Worm (Caenorhabditis elegans) whole organism, L2 larva: ENCODE results near the gene F52G3.1.

Source experiments
- F13H6.1 ChIP-seq: sonication (generic microtip); optimal IDR thresholded peaks from 2 replicates; lab custom pipeline; 2016; ENCODE audit warnings: missing genetic modification characterization, missing compliant biosample characterization
- alr-1 ChIP-seq: fragments of 150-350 bp; optimal IDR thresholded peaks from 2 replicates; lab custom pipeline; 2014; ENCODE audit warnings: missing biosample characterization, missing genetic modification characterization
- aly-2 ChIP-seq: fragments of 150-350 bp; optimal IDR thresholded peaks from 2 replicates; lab custom pipeline; 2014; ENCODE audit warnings: missing biosample characterization, missing genetic modification characterization
- ama-1 ChIP-seq: fragments of 150-350 bp; optimal IDR thresholded peaks from 2 replicates; lab custom pipeline; 2018; ENCODE audit warnings: inconsistent platforms
- elt-1 ChIP-seq: fragments of 150-350 bp; optimal IDR thresholded peaks from 2 replicates; lab custom pipeline; 2014; ENCODE audit warnings: missing biosample characterization, missing genetic modification characterization
- elt-3 ChIP-seq: sonication (generic microtip); optimal IDR thresholded peaks from 2 replicates; lab custom pipeline; 2017; ENCODE audit warnings: missing biosample characterization, missing genetic modification characterization
- fos-1 ChIP-seq: fragments of 150-350 bp; optimal IDR thresholded peaks from 2 replicates; lab custom pipeline; 2014; ENCODE audit warnings: missing biosample characterization, missing genetic modification characterization
- nhr-21 ChIP-seq: fragments of 150-350 bp; optimal IDR thresholded peaks from 2 replicates; lab custom pipeline; 2014; ENCODE audit warnings: missing biosample characterization, missing genetic modification characterization
- nhr-6 ChIP-seq: fragments of 150-350 bp; optimal IDR thresholded peaks from 2 replicates; lab custom pipeline; 2014; ENCODE audit warnings: missing biosample characterization, missing genetic modification characterization
- nhr-77 ChIP-seq: fragments of 150-350 bp; optimal IDR thresholded peaks from 2 replicates; lab custom pipeline; 2014; ENCODE audit warnings: missing biosample characterization, missing genetic modification characterization
- snpc-4 ChIP-seq: fragments of 150-350 bp; optimal IDR thresholded peaks from 2 replicates; lab custom pipeline; 2014; ENCODE audit warnings: missing biosample characterization, missing genetic modification characterization
- zag-1 ChIP-seq: fragments of 150-350 bp; optimal IDR thresholded peaks from 2 replicates; lab custom pipeline; 2014; ENCODE audit warnings: missing biosample characterization, missing genetic modification characterization

ce11 chrX:16929560-16930332 is 33.9 kb upstream of the F52G3.1 start:
- no peak for TF ChIP-seq aly-2
- peak; percentile 89 for TF ChIP-seq zag-1
- TF ChIP-seq nhr-77 (tag; lab: Kevin White, UChicago) = no peak
- TF ChIP-seq F13H6.1 (tag; lab: Kevin White, UChicago) = peak; percentile 99
- no peak for TF ChIP-seq elt-1 (tag; lab: Kevin White, UChicago)
- TF ChIP-seq snpc-4 (tag; lab: Kevin White, UChicago) = peak; percentile 76
- TF ChIP-seq alr-1 (tag; lab: Kevin White, UChicago) = peak; percentile 75
- TF ChIP-seq fos-1 (tag; lab: Kevin White, UChicago) = peak; percentile 96
- peak; percentile 95 for TF ChIP-seq nhr-6 (tag; lab: Kevin White, UChicago)
- peak; percentile 100 for TF ChIP-seq ama-1 (lab: Kevin White, UChicago)
- TF ChIP-seq elt-3 = no peak
- peak; percentile 98 for TF ChIP-seq nhr-21 (tag; lab: Kevin White, UChicago)
